Worm (Caenorhabditis elegans): Measurements from ENCODE around the gene gta-1.

Gene gta-1

ce11 chrIV:10150552-10151004, 29.9 kb upstream of the gta-1 start, which contains the start of gene tsp-12 (continued):
- no peak for TF ChIP-seq mel-28 (tag; optimal IDR thresholded peaks at IDR 0.05; ENCODE audit: borderline replicate concordance)

ce11 chrIV:10151439-10151997, 28.9 kb upstream of the gta-1 start, which contains the start of gene copg-1:
TSS of gene copg-1 (plus strand) at chrIV:10151947.
- TF ChIP-seq zfh-2 (GFP tag; conservative IDR thresholded peaks at IDR 0.05) (no peak), bed-1 (GFP tag; IDR thresholded peaks at IDR 0.05) (no peak), attf-5 (GFP tag; optimal IDR thresholded peaks at IDR 0.05) (peak; percentile 18), nhr-27 (tag; optimal IDR thresholded peaks at IDR 0.05) (no peak), lin-35 (GFP tag; optimal IDR thresholded peaks at IDR 0.05) (peak in 1 of 3 experiments; percentile 16), tbp1 (GFP tag; optimal IDR thresholded peaks at IDR 0.05) (peak; percentile 14), B0035.1 (tag; optimal IDR thresholded peaks at IDR 0.05) (no peak), fkh-3 (tag; optimal IDR thresholded peaks at IDR 0.05) (no peak), F33H1.4 (GFP tag; IDR thresholded peaks at IDR 0.05) (peak; percentile 46), F23B12.7 (tag; optimal IDR thresholded peaks at IDR 0.05; ENCODE audit: insufficient read depth) (peak; percentile 25), akir-1 (GFP tag; optimal IDR thresholded peaks at IDR 0.05) (no peak), madf-8 (GFP tag; conservative IDR thresholded peaks at IDR 0.05) (0 out of 2 replicates have a peak, but pooled peaks have one; percentile 6), snpc-4 (GFP tag; optimal IDR thresholded peaks at IDR 0.05) (peak; percentile 4), snpc-4 (tag; optimal IDR thresholded peaks at IDR 0.05) (peak in 2 of 4 experiments; percentile 0 to 12), pha-4 (tag; optimal IDR thresholded peaks at IDR 0.05) (peak; percentile 17), lsl-1 (GFP tag; optimal IDR thresholded peaks at IDR 0.05) (peak; percentile 67), aptf-2 (GFP tag; conservative IDR thresholded peaks at IDR 0.05) (no peak), let-607 (tag; optimal IDR thresholded peaks at IDR 0.05) (peak; percentile 67 to 87), cebp-1 (GFP tag; IDR thresholded peaks at IDR 0.05) (no peak), cebp-1 (tag; optimal IDR thresholded peaks at IDR 0.05) (peak; percentile 67), xnd-1 (tag; optimal IDR thresholded peaks at IDR 0.05) (no peak), dpl-1 (GFP tag; optimal IDR thresholded peaks at IDR 0.05) (peak; percentile 24), lin-54 (GFP tag; optimal IDR thresholded peaks at IDR 0.05) (peak; percentile 14), madf-6 (GFP tag; IDR thresholded peaks at IDR 0.05) (peak; percentile 58; the same call in 1 of the 2 replicates), nhr-80 (tag; optimal IDR thresholded peaks at IDR 0.05) (peak; percentile 2), efl-1 (GFP tag; optimal IDR thresholded peaks at IDR 0.05) (peak; percentile 56), K12H6.12 (tag; optimal IDR thresholded peaks at IDR 0.05) (peak; percentile 22), dox-1 (GFP tag; IDR thresholded peaks at IDR 0.05) (peak; percentile 51), lin-40 (tag; optimal IDR thresholded peaks at IDR 0.05) (peak; percentile 2), snpc-1.3 (tag; optimal IDR thresholded peaks at IDR 0.05; ENCODE audit: insufficient read depth) (no peak)

- TF ChIP-seq C17E4.6 (GFP tag; IDR thresholded peaks at IDR 0.05), result no peak
Measured at ce11 chrIV:10153479-10153878, 27.0 kb upstream of the gta-1 start.

ce11 chrIV:10155475-10155874, 25.0 kb upstream of the gta-1 start, which contains the start of gene ttr-54:
TSS of gene ttr-54 (plus strand) at chrIV:10155775.
- TF ChIP-seq nhr-120 (GFP tag; IDR thresholded peaks at IDR 0.05) (no peak), madf-6 (GFP tag; IDR thresholded peaks at IDR 0.05) (peak; percentile 48; the same call in 1 of the 2 replicates), fkh-3 (tag; optimal IDR thresholded peaks at IDR 0.05) (no peak), T07F8.4 (tag; optimal IDR thresholded peaks at IDR 0.05) (no peak), K12H6.12 (tag; optimal IDR thresholded peaks at IDR 0.05) (no peak), snpc-3.4 (tag; optimal IDR thresholded peaks at IDR 0.05) (no peak)

All from whole organism, young adult.